Fruit fly (Drosophila melanogaster) whole organism, embryonic: ENCODE results near the gene CG10959.
A peak's percentile ranks its signal among the peaks of the same experiment; 100 is the strongest.

ENCODE experiments used
- Ada2b ChIP-seq: fragments of 200-800 bp; sonication (Bioruptor generic); IDR thresholded peaks from 2 replicates; pipeline ENCODE4 v1.3.6; 2022; ENCODE audit warnings: missing biosample characterization, missing genetic modification characterization
- Atf-2 ChIP-seq: fragments of 200-800 bp; sonication (Bioruptor generic); optimal IDR thresholded peaks from 2 replicates; lab custom pipeline; 2016; ENCODE audit warnings: missing biosample characterization, missing genetic modification characterization
- B-H1 ChIP-seq: fragments of 200-800 bp; sonication (Bioruptor generic); IDR thresholded peaks from 3 replicates; pipeline ENCODE4 v1.3.6; 2022; ENCODE audit warnings: missing biosample characterization, missing genetic modification characterization
- CG10209 ChIP-seq: fragments of 200-800 bp; sonication (Bioruptor generic); optimal IDR thresholded peaks from 3 replicates; lab custom pipeline; 2017; ENCODE audit warnings: missing biosample characterization, mild to moderate bottlenecking, missing genetic modification characterization, missing genetic modification reagents
- CG1024 ChIP-seq: fragments of 200-800 bp; sonication (Bioruptor generic); IDR thresholded peaks from 2 replicates; pipeline ENCODE4 v1.3.6; 2022; ENCODE audit warnings: missing biosample characterization, missing genetic modification characterization
- CG11085 ChIP-seq: fragments of 200-800 bp; sonication (Bioruptor generic); IDR thresholded peaks from 2 replicates; pipeline ENCODE4 v1.3.6; 2022; ENCODE audit warnings: missing biosample characterization, missing genetic modification characterization
- CG11093 ChIP-seq: fragments of 200-800 bp; sonication (Bioruptor generic); IDR thresholded peaks from 3 replicates; pipeline ENCODE4 v1.3.6; 2022; ENCODE audit warnings: missing biosample characterization, missing genetic modification characterization
- CG11247 ChIP-seq: fragments of 200-800 bp; sonication (Bioruptor generic); IDR thresholded peaks from 2 replicates; pipeline ENCODE4 v1.3.6; 2022; ENCODE audit warnings: missing biosample characterization, missing genetic modification characterization
- CG12391 ChIP-seq: fragments of 200-800 bp; sonication (Bioruptor generic); optimal IDR thresholded peaks from 3 replicates; lab custom pipeline; 2018; ENCODE audit warnings: missing biosample characterization, mild to moderate bottlenecking, missing genetic modification characterization, moderate library complexity
- CG14965 ChIP-seq: fragments of 200-800 bp; sonication (Bioruptor generic); optimal IDR thresholded peaks from 2 replicates; lab custom pipeline; 2016; ENCODE audit warnings: missing biosample characterization, missing genetic modification characterization, borderline replicate concordance
- CG17612 ChIP-seq: fragments of 200-800 bp; sonication (Bioruptor generic); IDR thresholded peaks from 2 replicates; pipeline ENCODE4 v1.3.6; 2022; ENCODE audit warnings: missing biosample characterization, missing genetic modification characterization
- CG1792 ChIP-seq: fragments of 200-800 bp; sonication (Bioruptor generic); optimal IDR thresholded peaks from 2 replicates; lab custom pipeline; 2016; ENCODE audit warnings: missing biosample characterization, missing genetic modification characterization
- CG18011 ChIP-seq: fragments of 200-800 bp; sonication (Bioruptor generic); optimal IDR thresholded peaks from 2 replicates; lab custom pipeline; 2017; ENCODE audit warnings: missing biosample characterization, missing genetic modification characterization, mild to moderate bottlenecking, moderate library complexity, missing genotype
- CG30403 ChIP-seq: fragments of 200-800 bp; sonication (Bioruptor generic); optimal IDR thresholded peaks from 3 replicates; lab custom pipeline; 2016; ENCODE audit warnings: missing biosample characterization, missing genetic modification characterization
- CG34376 ChIP-seq: fragments of 200-800 bp; sonication (Bioruptor generic); optimal IDR thresholded peaks from 2 replicates; lab custom pipeline; 2018; ENCODE audit warnings: missing biosample characterization, mild to moderate bottlenecking, missing genetic modification characterization
- CG42726 ChIP-seq: fragments of 200-800 bp; sonication (Bioruptor generic); IDR thresholded peaks from 2 replicates; pipeline ENCODE4 v1.3.6; 2022; ENCODE audit warnings: missing biosample characterization, missing genetic modification characterization; ENCODE audit not compliant: partially characterized antibody
- CG4360 ChIP-seq: fragments of 200-800 bp; sonication (Bioruptor generic); IDR thresholded peaks from 2 replicates; pipeline ENCODE4 v1.3.6; 2022; ENCODE audit warnings: missing biosample characterization, missing genetic modification characterization
- CG4820 ChIP-seq: fragments of 200-800 bp; sonication (Bioruptor generic); optimal IDR thresholded peaks from 3 replicates; lab custom pipeline; 2016; ENCODE audit warnings: missing biosample characterization, missing genetic modification characterization
- CG6254 ChIP-seq: fragments of 200-800 bp; sonication (Bioruptor generic); optimal IDR thresholded peaks from 3 replicates; lab custom pipeline; 2017; ENCODE audit warnings: mild to moderate bottlenecking, missing biosample characterization, missing genetic modification reagents, missing genetic modification characterization
- CG6654 ChIP-seq: fragments of 200-800 bp; sonication (Bioruptor generic); optimal IDR thresholded peaks from 2 replicates; lab custom pipeline; 2017; ENCODE audit warnings: missing biosample characterization, mild to moderate bottlenecking, missing genetic modification characterization
- CG8765 ChIP-seq: fragments of 200-800 bp; sonication (Bioruptor generic); IDR thresholded peaks from 2 replicates; pipeline ENCODE4 v1.3.6; 2022; ENCODE audit warnings: missing biosample characterization, missing genetic modification characterization
- CG8944 ChIP-seq: fragments of 200-800 bp; sonication (Bioruptor generic); optimal IDR thresholded peaks from 3 replicates; lab custom pipeline; 2016; ENCODE audit warnings: missing biosample characterization, missing genetic modification characterization
- CG9215 ChIP-seq: fragments of 200-800 bp; sonication (Bioruptor generic); IDR thresholded peaks from 2 replicates; pipeline ENCODE4 v1.3.6; 2022; ENCODE audit warnings: missing biosample characterization, missing genetic modification characterization
- CG9797 ChIP-seq: fragments of 200-800 bp; sonication (Bioruptor generic); optimal IDR thresholded peaks from 3 replicates; lab custom pipeline; 2018; ENCODE audit warnings: missing biosample characterization, mild to moderate bottlenecking, missing genetic modification characterization
- Doc3 ChIP-seq: fragments of 200-800 bp; sonication (Bioruptor generic); IDR thresholded peaks from 3 replicates; pipeline ENCODE4 v1.3.6; 2022; ENCODE audit warnings: missing biosample characterization, missing genetic modification characterization; ENCODE audit not compliant: partially characterized antibody
- Drgx ChIP-seq: fragments of 200-800 bp; sonication (Bioruptor generic); IDR thresholded peaks from 2 replicates; pipeline ENCODE4 v1.3.6; 2022; ENCODE audit warnings: missing biosample characterization, missing genetic modification characterization
- Jarid2 ChIP-seq: fragments of 200-800 bp; sonication (Bioruptor generic); optimal IDR thresholded peaks from 3 replicates; lab custom pipeline; 2017; ENCODE audit warnings: mild to moderate bottlenecking, missing biosample characterization, missing genetic modification reagents, missing genetic modification characterization
- Myb ChIP-seq: fragments of 200-800 bp; sonication (Bioruptor generic); optimal IDR thresholded peaks from 2 replicates; lab custom pipeline; 2016; ENCODE audit warnings: missing biosample characterization, missing genetic modification characterization
- Nf-YA ChIP-seq: fragments of 200-800 bp; sonication (Bioruptor generic); IDR thresholded peaks from 2 replicates; pipeline ENCODE4 v1.3.6; 2022; ENCODE audit warnings: missing biosample characterization, missing genetic modification characterization
- Sin3A ChIP-seq: fragments of >200 bp; optimal IDR thresholded peaks from 2 replicates; lab custom pipeline; 2018
- Tbp ChIP-seq: fragments of >200 bp; optimal IDR thresholded peaks from 2 replicates; lab custom pipeline; 2018; ENCODE audit warnings: missing biosample characterization, missing genetic modification characterization
- al ChIP-seq: fragments of 200-800 bp; sonication (Bioruptor generic); IDR thresholded peaks from 2 replicates; pipeline ENCODE4 v1.3.6; 2022; ENCODE audit warnings: missing biosample characterization, missing genetic modification characterization
- amos ChIP-seq: fragments of 200-800 bp; sonication (Bioruptor generic); IDR thresholded peaks from 2 replicates; pipeline ENCODE4 v1.3.6; 2022; ENCODE audit warnings: missing biosample characterization, missing genetic modification characterization; ENCODE audit not compliant: partially characterized antibody
- aop ChIP-seq: fragments of 200-800 bp; sonication (Bioruptor generic); IDR thresholded peaks from 2 replicates; pipeline ENCODE4 v1.3.6; 2022; ENCODE audit warnings: missing biosample characterization, missing genetic modification characterization
- ato ChIP-seq: fragments of 200-800 bp; sonication (Bioruptor generic); IDR thresholded peaks from 2 replicates; pipeline ENCODE4 v1.3.6; 2022; ENCODE audit warnings: missing biosample characterization, missing genetic modification characterization; ENCODE audit not compliant: partially characterized antibody
- btn ChIP-seq: fragments of 200-800 bp; sonication (Bioruptor generic); optimal IDR thresholded peaks from 2 replicates; lab custom pipeline; 2016; ENCODE audit warnings: missing biosample characterization, missing genetic modification characterization
- chinmo ChIP-seq: fragments of 200-800 bp; sonication (Bioruptor generic); IDR thresholded peaks from 4 replicates; pipeline ENCODE4 v1.3.6; 2022; ENCODE audit warnings: missing biosample characterization, missing genetic modification characterization; ENCODE audit not compliant: partially characterized antibody
- dm ChIP-seq: fragments of 200-800 bp; sonication (Bioruptor generic); optimal IDR thresholded peaks from 3 replicates; lab custom pipeline; 2016; ENCODE audit warnings: missing biosample characterization, missing genetic modification characterization
- gfzf ChIP-seq: fragments of 200-800 bp; sonication (Bioruptor generic); optimal IDR thresholded peaks from 2 replicates; lab custom pipeline; 2016; ENCODE audit warnings: missing biosample characterization, mild to moderate bottlenecking, missing genetic modification characterization, moderate library complexity
- hbn ChIP-seq: fragments of 200-800 bp; sonication (Bioruptor generic); IDR thresholded peaks from 2 replicates; pipeline ENCODE4 v1.3.6; 2022; ENCODE audit warnings: missing biosample characterization, missing genetic modification characterization; ENCODE audit not compliant: partially characterized antibody
- kay ChIP-seq: fragments of 200-800 bp; sonication (Bioruptor generic); optimal IDR thresholded peaks from 2 replicates; lab custom pipeline; 2016; ENCODE audit warnings: missing biosample characterization, missing genetic modification characterization
- lov ChIP-seq, 2 experiments: fragments of 200-800 bp in 1 of 2; fragments of >200 bp in 1 of 2; sonication (Bioruptor generic) in 1 of 2; IDR thresholded peaks in 1 of 2; optimal IDR thresholded peaks in 1 of 2; 2 replicates in 1 of 2; 3 replicates in 1 of 2; pipeline versions ENCODE4 v1.3.6 to Lab custom; 2017 to 2022; ENCODE audit warnings: missing biosample characterization in 1 of 2, missing genetic modification characterization in 1 of 2
- maf-S ChIP-seq: fragments of 200-800 bp; sonication (Bioruptor generic); optimal IDR thresholded peaks from 2 replicates; lab custom pipeline; 2016; ENCODE audit warnings: missing biosample characterization, missing genetic modification characterization
- onecut ChIP-seq: fragments of 200-800 bp; sonication (Bioruptor generic); IDR thresholded peaks from 2 replicates; pipeline ENCODE4 v1.3.6; 2022; ENCODE audit warnings: missing biosample characterization, missing genetic modification characterization
- pho ChIP-seq: fragments of 200-800 bp; sonication (Bioruptor generic); optimal IDR thresholded peaks from 2 replicates; lab custom pipeline; 2016; ENCODE audit warnings: missing biosample characterization, missing genetic modification characterization
- pros ChIP-seq: fragments of 200-800 bp; sonication (Bioruptor generic); optimal IDR thresholded peaks from 3 replicates; lab custom pipeline; 2019; ENCODE audit warnings: missing biosample characterization, mild to moderate bottlenecking, missing genetic modification characterization, moderate library complexity
- pzg ChIP-seq: fragments of 200-800 bp; sonication (Bioruptor generic); optimal IDR thresholded peaks from 3 replicates; lab custom pipeline; 2018; ENCODE audit warnings: missing biosample characterization, mild to moderate bottlenecking, missing genetic modification characterization, moderate library complexity
- trh ChIP-seq: fragments of 200-800 bp; sonication (Bioruptor generic); optimal IDR thresholded peaks from 2 replicates; lab custom pipeline; 2016; ENCODE audit warnings: missing biosample characterization, missing genetic modification characterization
- tup ChIP-seq: fragments of 200-800 bp; sonication (Bioruptor generic); optimal IDR thresholded peaks from 2 replicates; lab custom pipeline; 2016; ENCODE audit warnings: missing biosample characterization, mild to moderate bottlenecking, missing genetic modification characterization, moderate library complexity
- wor ChIP-seq: fragments of 200-800 bp; sonication (Bioruptor generic); IDR thresholded peaks from 2 replicates; pipeline ENCODE4 v1.3.6; 2022; ENCODE audit warnings: missing biosample characterization, missing genetic modification characterization

The CG10959 gene

dm6 chrX:8157294-8157693 lies 8.7 kb downstream of the CG10959 start, which contains the start of the genes Traf6 and GIIIspla2 (continued):
- peak; percentile 67 for TF ChIP-seq CG18011 (GFP tag; lab: Kevin White, UChicago)
- peak; percentile 29; the same call in 1 of the 2 replicates for TF ChIP-seq CG8765 (GFP tag; lab: Robert Waterston, UW)
- no peak for TF ChIP-seq amos (GFP tag; lab: Robert Waterston, UW)
- TF ChIP-seq lov (optimal IDR thresholded peaks at IDR 0.05; lab: Kevin White, UChicago): no peak
- peak; percentile 63; the same call in 1 of the 3 replicates for TF ChIP-seq lov (GFP tag; IDR thresholded peaks at IDR 0.05; lab: Robert Waterston, UW)
- peak; percentile 77 for TF ChIP-seq dm (GFP tag; lab: Kevin White, UChicago)
- peak; percentile 79; the same call in 1 of the 2 replicates for TF ChIP-seq CG9215 (GFP tag; lab: Robert Waterston, UW)
- peak; percentile 35 for TF ChIP-seq gfzf (GFP tag; lab: Kevin White, UChicago)
- peak; percentile 83 for TF ChIP-seq CG12391
- TF ChIP-seq CG4360 (GFP tag; lab: Robert Waterston, UW): no peak
- TF ChIP-seq CG1792 (GFP tag; lab: Kevin White, UChicago): peak; percentile 70
- peak; percentile 65 for TF ChIP-seq Ada2b
- 0 out of 2 replicates have a peak, but pooled peaks have one; percentile 17 for TF ChIP-seq Nf-YA (GFP tag; lab: Robert Waterston, UW)
- TF ChIP-seq CG1024 (GFP tag; lab: Robert Waterston, UW): peak; percentile 27; the same call in 1 of the 2 replicates
- peak; percentile 73 for TF ChIP-seq al
- peak; percentile 23 for TF ChIP-seq Atf-2 (GFP tag; lab: Kevin White, UChicago)
- peak; percentile 72 for TF ChIP-seq CG10209
- TF ChIP-seq CG9797: peak; percentile 45
- TF ChIP-seq ato (GFP tag; lab: Robert Waterston, UW): no peak
- TF ChIP-seq btn (GFP tag; lab: Kevin White, UChicago): peak; percentile 36
- peak; percentile 63 for TF ChIP-seq CG11247 (GFP tag; lab: Robert Waterston, UW)
- TF ChIP-seq CG14965 (GFP tag; lab: Kevin White, UChicago): no peak
- TF ChIP-seq wor: peak; percentile 69; the same call in 1 of the 2 replicates
- peak; percentile 42 for TF ChIP-seq CG4820
- TF ChIP-seq CG6654: peak; percentile 25
- TF ChIP-seq pzg (GFP tag; lab: Kevin White, UChicago): peak; percentile 67
- TF ChIP-seq CG34376: peak; percentile 42
- peak; percentile 19 for TF ChIP-seq kay (GFP tag; lab: Kevin White, UChicago)
- TF ChIP-seq aop (GFP tag; lab: Robert Waterston, UW): no peak
- peak; percentile 75 for TF ChIP-seq Sin3A (lab: Kevin White, UChicago)
- peak; percentile 59 for TF ChIP-seq B-H1 (GFP tag; lab: Robert Waterston, UW)
- peak; percentile 69 for TF ChIP-seq CG11085 (GFP tag; lab: Robert Waterston, UW)
- TF ChIP-seq CG11093 (GFP tag; lab: Robert Waterston, UW): peak; percentile 43; the same call in 1 of the 3 replicates
- peak; percentile 67 for TF ChIP-seq Drgx
- TF ChIP-seq CG30403 (GFP tag; lab: Kevin White, UChicago): peak; percentile 79
- TF ChIP-seq Doc3 (GFP tag; lab: Robert Waterston, UW): no peak
- peak; percentile 48 for TF ChIP-seq Jarid2 (GFP tag; lab: Kevin White, UChicago)
- TF ChIP-seq maf-S (GFP tag; lab: Kevin White, UChicago): peak; percentile 50
- TF ChIP-seq CG42726 (GFP tag; lab: Robert Waterston, UW): no peak
- TF ChIP-seq CG6254 (GFP tag; lab: Kevin White, UChicago): peak; percentile 43
- no peak for TF ChIP-seq trh (GFP tag; lab: Kevin White, UChicago)
- peak; percentile 63 for TF ChIP-seq Myb (GFP tag; lab: Kevin White, UChicago)
- TF ChIP-seq Tbp: no peak
- TF ChIP-seq pros: no peak
- peak; percentile 40; the same call in 1 of the 2 replicates for TF ChIP-seq onecut (GFP tag; lab: Robert Waterston, UW)
- TF ChIP-seq CG8944 (GFP tag; lab: Kevin White, UChicago): peak; percentile 43
- TF ChIP-seq chinmo: no peak
- no peak for TF ChIP-seq hbn (GFP tag; lab: Robert Waterston, UW)
- TF ChIP-seq pho: peak; percentile 77
- peak; percentile 27; the same call in 1 of the 2 replicates for TF ChIP-seq CG17612
- TF ChIP-seq tup: peak; percentile 40
